Worm (Caenorhabditis elegans): Measurements from ENCODE around the gene trx-1.

trx-1 gene

DNA sequence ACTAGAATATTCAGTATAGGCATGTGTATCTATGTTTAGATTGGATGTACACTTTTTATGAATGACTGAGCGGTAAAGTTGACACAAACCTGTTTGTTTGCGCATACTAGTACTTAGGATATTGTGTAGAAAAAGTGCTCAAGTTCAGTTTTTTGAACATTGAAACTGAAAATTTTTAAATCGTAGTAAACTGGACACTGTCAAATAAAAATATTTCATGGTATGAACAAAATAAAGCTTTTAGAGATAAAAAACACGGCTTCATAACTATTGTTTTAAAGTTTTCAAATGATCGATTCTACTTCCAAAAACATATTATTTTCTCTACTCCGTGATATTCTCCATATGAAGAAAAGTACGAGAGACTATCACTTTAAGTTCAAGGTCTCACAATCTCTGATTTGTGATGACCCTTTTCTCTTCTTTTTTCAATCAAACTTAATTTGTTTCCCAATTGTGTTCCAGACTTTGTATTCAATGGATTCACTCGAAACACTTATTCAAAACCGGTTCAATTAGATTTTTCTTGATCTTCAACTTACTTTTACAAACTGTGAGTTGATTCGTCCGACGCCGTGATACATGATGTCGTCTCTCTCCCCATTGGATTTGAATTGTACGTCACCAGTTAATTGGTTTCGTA is 38.1 kb upstream of the trx-1 start (continued):
- TF ChIP-seq pag-3 (tag; optimal IDR thresholded peaks at IDR 0.05; ENCODE audit: borderline replicate concordance, insufficient read depth) (no peak), hpl-2 (GFP tag; optimal IDR thresholded peaks at IDR 0.05) (no peak), elt-3 (tag; optimal IDR thresholded peaks at IDR 0.05) (peak in 4 of 6 experiments; percentile 20 to 74 (median 44))

DNA sequence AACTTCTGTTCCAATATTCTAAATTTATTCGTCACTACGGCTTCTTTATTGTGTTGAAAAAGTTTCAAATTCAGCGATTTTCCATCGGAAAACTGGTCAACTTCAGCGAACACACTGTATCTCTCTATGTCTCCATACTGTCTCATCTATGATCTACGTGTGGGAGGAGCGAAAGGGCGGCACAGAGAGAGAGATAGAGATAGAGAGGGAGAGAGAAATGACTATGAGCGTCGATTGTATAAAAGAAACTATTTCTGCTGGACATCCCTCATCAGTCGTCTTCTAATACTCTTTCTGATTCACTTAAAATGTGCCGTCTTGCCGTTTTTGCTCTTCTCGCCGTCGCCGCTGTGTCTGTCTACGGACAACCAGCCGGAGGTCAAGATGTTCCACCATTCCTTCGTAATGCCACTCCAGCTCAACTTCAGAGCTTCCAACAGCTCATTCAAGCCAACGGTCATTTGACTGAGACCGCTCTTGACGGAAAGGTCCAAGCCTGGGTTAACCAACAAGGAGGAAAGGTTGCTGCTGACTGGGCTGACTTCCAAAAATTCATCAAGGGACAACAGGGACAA is 37.0 kb upstream of the trx-1 start, which contains the start of gene srlf-1:
srlf-1 (plus strand) TSS at position 268 of the 575 bp plus-strand sequence.
- no peak for TF ChIP-seq pax-3 (tag; optimal IDR thresholded peaks at IDR 0.05)
- no peak for TF ChIP-seq nhr-237 (tag; optimal IDR thresholded peaks at IDR 0.05)
- TF ChIP-seq lin-14 (GFP tag; optimal IDR thresholded peaks at IDR 0.05), result peak; percentile 50
- no peak for TF ChIP-seq C04F5.9 (tag; optimal IDR thresholded peaks at IDR 0.05)
- TF ChIP-seq nhr-71 (tag; optimal IDR thresholded peaks at IDR 0.05), result peak; percentile 33
- peak; percentile 66 for TF ChIP-seq nhr-85 (tag)
- TF ChIP-seq ama-1 (optimal IDR thresholded peaks at IDR 0.05), result peak; percentile 77
- TF ChIP-seq lin-35 (GFP tag; optimal IDR thresholded peaks at IDR 0.05), result peak in 1 of 2 experiments; percentile 23
- TF ChIP-seq blmp-1 (tag; optimal IDR thresholded peaks at IDR 0.05), result peak; percentile 83
- peak; percentile 19; the same call in 1 of the 2 replicates for TF ChIP-seq nhr-19 (GFP tag; conservative IDR thresholded peaks at IDR 0.05)
- no peak for TF ChIP-seq isw-1 (GFP tag; IDR thresholded peaks at IDR 0.05)
- peak; percentile 9 for TF ChIP-seq swsn-7 (tag; optimal IDR thresholded peaks at IDR 0.05)
- peak; percentile 5 for TF ChIP-seq xbp-1 (tag; optimal IDR thresholded peaks at IDR 0.05)
- TF ChIP-seq nhr-47 (tag; optimal IDR thresholded peaks at IDR 0.05), result peak; percentile 41
- peak; percentile 39 for TF ChIP-seq nhr-20 (tag; optimal IDR thresholded peaks at IDR 0.05)
- TF ChIP-seq nhr-84 (tag; optimal IDR thresholded peaks at IDR 0.05), result no peak
- no peak for TF ChIP-seq efl-1 (optimal IDR thresholded peaks at IDR 0.05)
- TF ChIP-seq efl-1 (GFP tag; optimal IDR thresholded peaks at IDR 0.05 in 1 of 2), result peak in 1 of 2 experiments; percentile 47
- TF ChIP-seq nhr-90 (tag; optimal IDR thresholded peaks at IDR 0.05; ENCODE audit: poor library complexity), result peak; percentile 32
- no peak for TF ChIP-seq fos-1 (tag; optimal IDR thresholded peaks at IDR 0.05)
- peak; percentile 48 for TF ChIP-seq grh-1 (GFP tag; IDR thresholded peaks at IDR 0.05)
- no peak for TF ChIP-seq C34B4.2 (tag; optimal IDR thresholded peaks at IDR 0.05)
- no peak for TF ChIP-seq lin-15B (tag; optimal IDR thresholded peaks at IDR 0.05)
- no peak for TF ChIP-seq ztf-11 (tag; optimal IDR thresholded peaks at IDR 0.05)
- TF ChIP-seq nhr-11 (tag; optimal IDR thresholded peaks at IDR 0.05), result no peak
- TF ChIP-seq snu-23 (GFP tag; optimal IDR thresholded peaks at IDR 0.05), result peak; percentile 38
- peak in 1 of 2 experiments; percentile 18 for TF ChIP-seq lsy-2 (tag; optimal IDR thresholded peaks at IDR 0.05)

DNA sequence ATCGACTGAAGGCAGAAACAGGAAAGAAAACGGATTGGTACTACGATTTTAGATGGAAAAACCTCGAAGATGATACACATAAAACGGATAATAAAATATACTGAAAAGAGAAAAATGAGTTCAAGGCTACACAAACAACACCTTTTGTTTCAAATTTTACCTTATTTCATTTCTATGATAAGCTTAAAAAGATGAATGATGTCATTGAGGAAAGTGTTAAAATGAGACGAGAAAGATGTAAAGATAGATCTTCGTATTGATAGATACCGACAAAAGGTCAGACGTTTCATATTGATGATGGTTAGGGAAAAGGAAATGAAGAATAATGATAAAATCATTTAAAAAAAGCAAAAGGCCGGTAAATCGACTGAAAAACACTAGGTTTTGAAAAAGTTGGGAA is 36.2 kb upstream of the trx-1 start:
- no peak for TF ChIP-seq efl-3 (GFP tag; optimal IDR thresholded peaks at IDR 0.05)
- no peak for TF ChIP-seq sptf-1 (tag; optimal IDR thresholded peaks at IDR 0.05)
- peak; percentile 31 for TF ChIP-seq lin-14 (GFP tag; optimal IDR thresholded peaks at IDR 0.05)
- peak in 1 of 6 experiments; percentile 63 for TF ChIP-seq elt-3 (tag; optimal IDR thresholded peaks at IDR 0.05)
- TF ChIP-seq egl-27 (tag; optimal IDR thresholded peaks at IDR 0.05), result no peak
- peak; percentile 75 for TF ChIP-seq nhr-85 (tag)
- TF ChIP-seq dsc-1 (tag; optimal IDR thresholded peaks at IDR 0.05), result no peak
- TF ChIP-seq nhr-71 (tag; optimal IDR thresholded peaks at IDR 0.05), result peak; percentile 14

DNA sequence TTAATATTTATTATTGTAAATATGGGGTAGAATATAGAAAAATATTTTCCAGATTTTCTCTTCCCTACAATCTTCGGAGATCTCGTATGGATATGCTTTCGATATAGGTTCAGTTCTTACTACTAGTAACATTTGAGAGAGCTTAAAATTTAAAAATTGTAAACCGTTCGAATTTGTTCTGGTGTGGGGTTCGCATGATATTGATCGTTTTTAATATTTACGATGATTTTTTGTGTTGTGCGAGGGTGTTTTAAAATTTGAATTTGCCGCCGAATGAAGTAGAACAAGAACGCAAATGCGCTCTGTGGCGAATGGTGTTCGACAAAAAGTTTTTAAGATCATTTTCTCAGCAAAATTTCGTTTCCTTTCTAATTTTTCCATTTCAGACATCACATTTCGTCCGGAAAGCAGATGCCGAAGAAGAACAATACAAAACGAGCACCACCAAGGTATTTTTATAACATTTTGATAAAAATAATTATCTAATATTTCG is 30.1 kb upstream of the trx-1 start, which contains the start of gene skr-17:
skr-17 (plus strand) TSS at position 51 of the 493 bp plus-strand sequence.
- TF ChIP-seq nhr-84 (tag; optimal IDR thresholded peaks at IDR 0.05) (no peak), ama-1 (optimal IDR thresholded peaks at IDR 0.05) (no peak), dpl-1 (GFP tag; optimal IDR thresholded peaks at IDR 0.05) (peak in 1 of 3 experiments; percentile 33), efl-1 (optimal IDR thresholded peaks at IDR 0.05) (peak; percentile 18 to 59), efl-1 (GFP tag; optimal IDR thresholded peaks at IDR 0.05 in 1 of 2) (peak in 1 of 2 experiments; percentile 23), xbp-1 (tag; optimal IDR thresholded peaks at IDR 0.05) (no peak)
